Worm (Caenorhabditis elegans): ENCODE data around the gene col-84.

col-84 gene

ce11 chrII:11887724-11888123, 19.4 kb downstream of the col-84 start:
- TF ChIP-seq nhr-25 (tag; optimal IDR thresholded peaks at IDR 0.05) (no peak), nhr-23 (tag; optimal IDR thresholded peaks at IDR 0.05) (no peak), nhr-11 (tag; optimal IDR thresholded peaks at IDR 0.05) (no peak), tbx-2 (tag; optimal IDR thresholded peaks at IDR 0.05) (no peak), eor-1 (tag; optimal IDR thresholded peaks at IDR 0.05) (no peak), daf-12 (tag; optimal IDR thresholded peaks at IDR 0.05) (no peak), elt-1 (tag; optimal IDR thresholded peaks at IDR 0.05) (no peak), ama-1 (optimal IDR thresholded peaks at IDR 0.05) (no peak), aly-2 (tag; optimal IDR thresholded peaks at IDR 0.05) (no peak), R02D3.7 (tag; optimal IDR thresholded peaks at IDR 0.05) (no peak), ZK546.5 (tag; optimal IDR thresholded peaks at IDR 0.05) (no peak), lin-39 (tag; optimal IDR thresholded peaks at IDR 0.05) (no peak), elt-3 (tag; optimal IDR thresholded peaks at IDR 0.05) (no peak), elt-2 (tag; optimal IDR thresholded peaks at IDR 0.05) (no peak), jun-1 (tag; optimal IDR thresholded peaks at IDR 0.05) (no peak), ceh-82 (tag; optimal IDR thresholded peaks at IDR 0.05) (no peak)

ce11 chrII:11888150-11888549, 19.8 kb downstream of the col-84 start:
- no peak for TF ChIP-seq daf-12 (tag; optimal IDR thresholded peaks at IDR 0.05)
- TF ChIP-seq nhr-77 (tag; optimal IDR thresholded peaks at IDR 0.05): no peak
- no peak for TF ChIP-seq mml-1 (tag; optimal IDR thresholded peaks at IDR 0.05)
- no peak for TF ChIP-seq pqm-1 (tag; optimal IDR thresholded peaks at IDR 0.05)
- TF ChIP-seq elt-1 (tag; optimal IDR thresholded peaks at IDR 0.05): peak; percentile 82
- TF ChIP-seq nhr-76 (tag; optimal IDR thresholded peaks at IDR 0.05): no peak
- TF ChIP-seq egl-5 (tag; optimal IDR thresholded peaks at IDR 0.05): no peak
- TF ChIP-seq fos-1 (tag; optimal IDR thresholded peaks at IDR 0.05): no peak

- no peak for TF ChIP-seq lin-15B (tag; optimal IDR thresholded peaks at IDR 0.05)
- peak; percentile 0 for TF ChIP-seq nfya-1 (tag; optimal IDR thresholded peaks at IDR 0.05; ENCODE audit: insufficient read depth)
- no peak for TF ChIP-seq nhr-76 (tag; optimal IDR thresholded peaks at IDR 0.05)
- TF ChIP-seq lin-39 (tag; optimal IDR thresholded peaks at IDR 0.05): peak; percentile 7
- TF ChIP-seq nhr-67 (tag; optimal IDR thresholded peaks at IDR 0.05): no peak
- TF ChIP-seq nhr-25 (tag; optimal IDR thresholded peaks at IDR 0.05): peak; percentile 72
- peak; percentile 64 for TF ChIP-seq nhr-23 (tag; optimal IDR thresholded peaks at IDR 0.05)
- peak; percentile 22 for TF ChIP-seq ama-1 (optimal IDR thresholded peaks at IDR 0.05)
- TF ChIP-seq nhr-43 (tag; optimal IDR thresholded peaks at IDR 0.05; ENCODE audit: poor library complexity, severe bottlenecking): no peak
- no peak for TF ChIP-seq ZK546.5 (tag; optimal IDR thresholded peaks at IDR 0.05)
- TF ChIP-seq egl-27 (tag; optimal IDR thresholded peaks at IDR 0.05): no peak
- TF ChIP-seq sea-2 (GFP tag; optimal IDR thresholded peaks at IDR 0.05): no peak
- no peak for TF ChIP-seq egl-5 (tag; optimal IDR thresholded peaks at IDR 0.05)
- TF ChIP-seq hmg-11 (tag; optimal IDR thresholded peaks at IDR 0.05): peak; percentile 27
- peak; percentile 29 for TF ChIP-seq pha-4 (tag; optimal IDR thresholded peaks at IDR 0.05)
Measured at ce11 chrII:11889420-11890075, 21.2 kb downstream of the col-84 start.

ce11 chrII:11890596-11890995, 22.3 kb downstream of the col-84 start:
- TF ChIP-seq egl-5 (tag; optimal IDR thresholded peaks at IDR 0.05) (no peak), egl-27 (tag; optimal IDR thresholded peaks at IDR 0.05) (no peak), ceh-82 (tag; optimal IDR thresholded peaks at IDR 0.05) (no peak), elt-2 (tag; optimal IDR thresholded peaks at IDR 0.05) (no peak), tbx-2 (tag; optimal IDR thresholded peaks at IDR 0.05) (no peak), zag-1 (tag; optimal IDR thresholded peaks at IDR 0.05) (no peak), fos-1 (tag; optimal IDR thresholded peaks at IDR 0.05) (no peak), hmg-11 (tag; optimal IDR thresholded peaks at IDR 0.05) (no peak), ztf-4 (tag; optimal IDR thresholded peaks at IDR 0.05) (no peak), lin-39 (tag; optimal IDR thresholded peaks at IDR 0.05) (no peak), ZK546.5 (tag; optimal IDR thresholded peaks at IDR 0.05) (no peak), unc-39 (tag; optimal IDR thresholded peaks at IDR 0.05) (no peak)

ce11 chrII:11893323-11893722, 25.0 kb downstream of the col-84 start, which contains the start of gene ZK930.2:
Gene ZK930.2 (minus strand): TSS chrII:11893423.
- no peak for TF ChIP-seq nhr-76 (tag; optimal IDR thresholded peaks at IDR 0.05)
- no peak for TF ChIP-seq ceh-9 (tag; optimal IDR thresholded peaks at IDR 0.05)
- TF ChIP-seq ztf-11 (tag; optimal IDR thresholded peaks at IDR 0.05): no peak
- TF ChIP-seq egl-27 (tag; optimal IDR thresholded peaks at IDR 0.05): no peak
- no peak for TF ChIP-seq R02D3.7 (tag; optimal IDR thresholded peaks at IDR 0.05)
- no peak for TF ChIP-seq mml-1 (tag; optimal IDR thresholded peaks at IDR 0.05)
- no peak for TF ChIP-seq lsy-12 (tag; optimal IDR thresholded peaks at IDR 0.05)
- TF ChIP-seq elt-3 (tag; optimal IDR thresholded peaks at IDR 0.05): no peak
- TF ChIP-seq daf-12 (tag; optimal IDR thresholded peaks at IDR 0.05): no peak
- no peak for TF ChIP-seq elt-2 (tag; optimal IDR thresholded peaks at IDR 0.05)
- TF ChIP-seq nhr-11 (tag; optimal IDR thresholded peaks at IDR 0.05): no peak
- TF ChIP-seq egl-5 (tag; optimal IDR thresholded peaks at IDR 0.05): no peak
- no peak for TF ChIP-seq ztf-4 (tag; optimal IDR thresholded peaks at IDR 0.05)
- no peak for TF ChIP-seq ceh-16 (tag; optimal IDR thresholded peaks at IDR 0.05)
- TF ChIP-seq nhr-23 (tag; optimal IDR thresholded peaks at IDR 0.05): no peak
- no peak for TF ChIP-seq nhr-43 (tag; optimal IDR thresholded peaks at IDR 0.05; ENCODE audit: poor library complexity, severe bottlenecking)
- TF ChIP-seq fkh-10 (GFP tag; optimal IDR thresholded peaks at IDR 0.05): no peak
- no peak for TF ChIP-seq nhr-237 (tag; optimal IDR thresholded peaks at IDR 0.05)
